Worm (Caenorhabditis elegans) whole organism, late embryonic: ENCODE measurements around the gene ZK354.7.
"Not testable (repeated sequence)": the region's sequence is repeated elsewhere in the genome, so short reads cannot be mapped to it uniquely, and the experiment has no call there.

Experiments
- ceh-14 ChIP-seq: sonication (generic microtip); optimal IDR thresholded peaks from 2 replicates; lab custom pipeline; 2016; ENCODE audit warnings: missing genotype, missing genetic modification characterization, missing compliant biosample characterization
- elt-2 ChIP-seq: sonication (generic microtip); optimal IDR thresholded peaks from 2 replicates; lab custom pipeline; 2016; ENCODE audit warnings: missing genetic modification reagents, missing genetic modification characterization, missing compliant biosample characterization
- hlh-30 ChIP-seq: sonication (generic microtip); optimal IDR thresholded peaks from 2 replicates; lab custom pipeline; 2017; ENCODE audit warnings: antibody characterized with exemption, missing genetic modification characterization, missing compliant biosample characterization; ENCODE audit not compliant: insufficient read depth
- pha-2 ChIP-seq: sonication (generic microtip); optimal IDR thresholded peaks from 2 replicates; lab custom pipeline; 2017; ENCODE audit warnings: mild to moderate bottlenecking, missing genetic modification characterization, missing compliant biosample characterization
- unc-3 ChIP-seq, 2 experiments: fragments of 200-800 bp in 1 of 2; sonication (Bioruptor generic) in 1 of 2; sonication (generic microtip) in 1 of 2; conservative IDR thresholded peaks in 1 of 2; optimal IDR thresholded peaks in 1 of 2; 2 replicates each; pipeline versions ENCODE4 v1.3.6 to Lab custom; 2016 to 2022; ENCODE audit warnings: missing compliant biosample characterization in 2 of 2, missing genetic modification characterization in 2 of 2, missing genetic modification reagents in 1 of 2
- ztf-16 ChIP-seq: sonication (generic microtip); optimal IDR thresholded peaks from 2 replicates; lab custom pipeline; 2017; ENCODE audit warnings: missing genetic modification characterization, missing compliant biosample characterization

The ZK354.7 gene

DNA sequence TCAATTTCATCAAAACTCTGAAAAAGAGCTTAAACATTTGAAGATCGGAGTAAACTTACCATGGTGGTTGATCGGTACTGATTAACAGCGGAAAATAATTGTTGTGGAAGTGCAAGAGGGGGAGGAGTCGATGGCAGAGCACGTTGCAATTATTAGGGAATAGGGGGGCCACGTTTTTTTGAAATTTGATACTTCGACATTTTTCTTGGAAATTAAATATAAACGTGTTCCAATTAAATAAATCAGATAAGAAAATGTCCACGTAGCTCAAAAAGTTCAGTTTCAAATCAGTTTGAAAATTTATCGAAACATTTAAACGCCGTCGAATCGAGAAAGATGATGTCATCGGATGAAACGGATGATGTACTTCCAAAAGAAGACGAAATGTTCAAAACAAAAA, 46.2 kb downstream of the ZK354.7 start, which contains the start of gene F36H12.9:
F36H12.9 (plus strand) TSS at position 301 of the 400 bp plus-strand sequence.
- TF ChIP-seq ztf-16; ceh-14 (tag; lab: Kevin White, UChicago); elt-2 (tag; lab: Kevin White, UChicago): not testable (repeated sequence)
- TF ChIP-seq, all 69 proteins: peak for 0; not testable (repeated sequence) for 69

DNA sequence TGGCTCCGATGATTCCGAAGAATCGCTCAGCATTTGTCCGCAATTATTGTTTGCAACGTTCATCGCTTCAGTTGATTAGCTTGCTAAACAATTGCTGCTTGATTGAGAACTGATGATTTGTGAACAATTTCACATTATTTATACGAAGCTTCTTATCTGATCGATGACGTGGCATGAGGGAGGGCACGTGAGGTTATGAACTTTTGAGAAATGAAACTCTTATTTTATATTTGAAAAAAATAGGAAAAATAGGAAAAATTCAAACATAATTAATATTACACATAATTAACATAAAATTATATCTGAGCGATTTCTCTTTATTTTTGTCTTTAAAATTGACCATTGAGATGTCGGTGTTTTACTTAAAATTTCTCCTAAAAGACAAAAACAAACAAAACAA, 48.3 kb downstream of the ZK354.7 start, which contains the start of gene F36H12.10:
F36H12.10 (minus strand) TSS at position 101 of the 400 bp plus-strand sequence.
- not testable (repeated sequence) for TF ChIP-seq unc-3 (GFP tag; conservative IDR thresholded peaks at IDR 0.05; lab: Robert Waterston, UW); unc-3 (tag; optimal IDR thresholded peaks at IDR 0.05; lab: Kevin White, UChicago); pha-2 (tag; lab: Kevin White, UChicago); hlh-30
